Worm (Caenorhabditis elegans) whole organism, L4/young adult: Measurements from ENCODE around the gene mrps-33.

Experiments used
- W03F9.2 ChIP-seq: fragments of 150-350 bp; optimal IDR thresholded peaks from 2 replicates; lab custom pipeline; 2014; ENCODE audit warnings: missing biosample characterization, missing genetic modification characterization
- dao-5 ChIP-seq: sonication (generic microtip); optimal IDR thresholded peaks from 2 replicates; lab custom pipeline; 2016; ENCODE audit warnings: missing genotype, missing genetic modification characterization, moderate library complexity, missing compliant biosample characterization
- him-1 ChIP-seq: sonication (generic microtip); optimal IDR thresholded peaks from 2 replicates; lab custom pipeline; 2016; ENCODE audit warnings: missing genotype, missing genetic modification reagents, missing genetic modification characterization, missing compliant biosample characterization

DNA sequence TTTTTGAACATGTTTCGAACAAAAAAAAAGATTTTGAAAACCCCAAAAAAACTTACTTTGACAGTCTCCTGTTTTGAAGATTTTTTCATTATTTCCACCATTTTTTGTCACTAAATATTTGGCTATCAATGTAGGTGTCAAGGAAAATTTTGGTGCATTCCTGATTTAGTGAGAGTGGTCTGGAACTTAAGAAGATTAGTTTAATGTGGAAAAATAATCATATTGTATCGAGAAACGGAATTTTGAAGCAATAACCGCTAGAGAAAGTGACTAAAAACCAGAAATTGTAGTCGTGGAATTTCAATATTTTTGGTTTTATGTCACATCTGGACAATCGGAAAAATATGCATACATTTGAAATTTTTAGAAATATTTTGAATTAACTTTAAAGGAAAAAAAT is 22.1 kb upstream of the mrps-33 start, which contains the start of the genes F20C5.11 and klp-11:
- no peak for TF ChIP-seq him-1 (tag; lab: Kevin White, UChicago)
- TF ChIP-seq dao-5 (tag; lab: Kevin White, UChicago) = no peak
- no peak for TF ChIP-seq W03F9.2 (tag; lab: Kevin White, UChicago)
